Worm (Caenorhabditis elegans): ENCODE data around the gene C17H12.3.

C17H12.3 gene

DNA sequence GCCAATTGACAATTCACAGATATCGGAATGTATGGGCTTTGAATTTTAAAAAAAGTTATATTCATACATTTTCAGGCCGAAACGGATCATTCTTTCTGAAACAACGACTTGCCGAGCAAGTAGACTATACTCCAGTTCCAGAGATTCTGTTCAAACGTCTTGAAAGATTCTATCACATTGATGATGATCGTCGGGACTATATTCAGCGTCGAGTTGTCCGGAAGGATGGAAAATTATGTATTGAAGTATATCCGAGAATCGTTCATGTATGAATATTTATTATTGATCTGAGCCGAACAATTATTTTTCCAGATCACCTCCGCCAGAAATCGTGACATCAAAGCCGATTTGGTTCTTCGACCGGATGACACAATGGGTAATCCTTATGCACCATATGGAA, 37.8 kb downstream of the C17H12.3 start:
- TF ChIP-seq lin-38 (GFP tag; IDR thresholded peaks at IDR 0.05) (no peak), zip-11 (GFP tag; IDR thresholded peaks at IDR 0.05) (no peak), unc-62 (GFP tag; optimal IDR thresholded peaks at IDR 0.05 in 1 of 2) (peak in 1 of 2 experiments; percentile 16), unc-62 (tag; optimal IDR thresholded peaks at IDR 0.05) (no peak), aly-2 (tag; optimal IDR thresholded peaks at IDR 0.05) (no peak), zag-1 (tag; optimal IDR thresholded peaks at IDR 0.05) (no peak), ceh-20 (GFP tag; IDR thresholded peaks at IDR 0.05) (no peak), Y5F2A.4 (GFP tag; optimal IDR thresholded peaks at IDR 0.05) (no peak), aha-1 (tag) (peak; percentile 91), lin-1 (GFP tag; IDR thresholded peaks at IDR 0.05) (no peak), daf-16 (GFP tag; optimal IDR thresholded peaks at IDR 0.05) (no peak), daf-16 (tag; optimal IDR thresholded peaks at IDR 0.05) (no peak), D1046.2 (GFP tag; IDR thresholded peaks at IDR 0.05) (no peak), zip-2 (tag; optimal IDR thresholded peaks at IDR 0.05) (no peak), php-3 (GFP tag; IDR thresholded peaks at IDR 0.05) (no peak)

DNA sequence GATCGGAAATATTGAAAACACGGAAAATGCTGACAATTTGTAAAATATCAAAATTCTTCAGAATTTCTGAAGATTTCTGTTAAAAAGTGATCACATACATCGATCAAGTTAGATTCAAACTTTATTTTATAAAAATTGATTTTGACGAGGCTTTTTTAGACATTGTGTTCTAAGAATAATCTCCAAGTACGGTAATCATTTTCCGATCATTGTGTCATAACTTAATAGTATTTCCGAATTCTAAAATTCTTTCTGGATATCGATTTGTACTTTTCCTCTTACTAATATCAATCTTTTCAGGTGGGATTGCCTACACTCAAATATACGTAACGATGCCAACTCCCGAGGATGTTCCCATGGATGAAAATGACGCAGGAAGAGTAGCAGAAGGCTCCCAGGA, 38.4 kb downstream of the C17H12.3 start, which contains the start of gene usp-4:
Gene usp-4 (plus strand): TSS at position 301 of the 400 bp plus-strand sequence.
- no peak for TF ChIP-seq nhr-41 (GFP tag; IDR thresholded peaks at IDR 0.05)
- TF ChIP-seq tra-1 (GFP tag; IDR thresholded peaks at IDR 0.05): no peak
- TF ChIP-seq nhr-28 (tag; optimal IDR thresholded peaks at IDR 0.05): no peak
- TF ChIP-seq madf-5 (GFP tag; IDR thresholded peaks at IDR 0.05): no peak
- no peak for TF ChIP-seq sdz-12 (GFP tag; optimal IDR thresholded peaks at IDR 0.05)
- no peak for TF ChIP-seq vab-7 (GFP tag; IDR thresholded peaks at IDR 0.05)
- no peak for TF ChIP-seq fos-1 (tag; optimal IDR thresholded peaks at IDR 0.05)
- TF ChIP-seq ceh-44 (GFP tag; IDR thresholded peaks at IDR 0.05): no peak
- no peak for TF ChIP-seq aly-2 (tag; optimal IDR thresholded peaks at IDR 0.05)
- no peak for TF ChIP-seq hif-1 (tag; optimal IDR thresholded peaks at IDR 0.05)
- no peak for TF ChIP-seq zfp-2 (tag; optimal IDR thresholded peaks at IDR 0.05)
- TF ChIP-seq T20F7.1 (GFP tag; optimal IDR thresholded peaks at IDR 0.05): no peak
- TF ChIP-seq unc-39 (tag; optimal IDR thresholded peaks at IDR 0.05): no peak
- TF ChIP-seq daf-19 (GFP tag; conservative IDR thresholded peaks at IDR 0.05): no peak
- TF ChIP-seq ztf-7 (tag; optimal IDR thresholded peaks at IDR 0.05): no peak

DNA sequence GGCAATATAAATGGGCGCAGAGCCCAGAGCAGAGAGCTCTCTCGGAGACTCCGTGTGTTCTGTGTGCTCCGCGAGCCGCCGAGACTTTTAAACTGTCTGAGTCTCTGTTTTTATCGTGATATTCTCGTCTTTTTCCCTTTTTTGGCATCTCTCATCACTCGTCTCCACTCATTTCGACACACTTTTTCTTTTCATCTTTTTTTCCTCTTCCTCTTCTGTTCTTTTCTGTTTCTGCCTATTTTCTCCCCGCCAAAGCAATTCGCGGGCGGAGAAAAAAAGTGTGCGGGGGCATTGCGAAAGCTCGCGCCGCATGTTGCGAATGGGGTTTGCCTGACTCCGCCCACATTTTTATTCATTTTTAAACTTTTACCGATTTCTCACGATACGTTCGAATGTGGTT, 39.1 kb downstream of the C17H12.3 start:
- TF ChIP-seq ceh-44 (GFP tag; IDR thresholded peaks at IDR 0.05) (peak; percentile 83), F37D6.2 (tag; optimal IDR thresholded peaks at IDR 0.05) (peak; percentile 71), mxl-2 (GFP tag; conservative IDR thresholded peaks at IDR 0.05) (no peak), hif-1 (tag; optimal IDR thresholded peaks at IDR 0.05) (peak; percentile 20 to 84), D1046.2 (GFP tag; IDR thresholded peaks at IDR 0.05) (0 out of 2 replicates have a peak, but pooled peaks have one; percentile 53), saeg-2 (GFP tag; IDR thresholded peaks at IDR 0.05) (0 out of 2 replicates have a peak, but pooled peaks have one; percentile 11), spr-3 (GFP tag; optimal IDR thresholded peaks at IDR 0.05) (peak; percentile 34), ceh-32 (tag; optimal IDR thresholded peaks at IDR 0.05; ENCODE audit: poor library complexity) (no peak), T26A8.4 (GFP tag; IDR thresholded peaks at IDR 0.05) (peak; percentile 82), php-3 (GFP tag; IDR thresholded peaks at IDR 0.05) (peak; percentile 45), zip-11 (GFP tag; IDR thresholded peaks at IDR 0.05) (no peak), nhr-102 (tag; optimal IDR thresholded peaks at IDR 0.05) (peak; percentile 81), F26F4.8 (GFP tag; conservative IDR thresholded peaks at IDR 0.05) (0 out of 2 replicates have a peak, but pooled peaks have one; percentile 36), egl-27 (tag; optimal IDR thresholded peaks at IDR 0.05) (no peak), mdl-1 (tag; optimal IDR thresholded peaks at IDR 0.05) (peak; percentile 55 to 62), skn-1 (tag; optimal IDR thresholded peaks at IDR 0.05) (no peak), ZK337.2 (GFP tag; IDR thresholded peaks at IDR 0.05) (0 out of 2 replicates have a peak, but pooled peaks have one; percentile 39), snpc-4 (tag; optimal IDR thresholded peaks at IDR 0.05) (no peak), unc-62 (GFP tag; optimal IDR thresholded peaks at IDR 0.05 in 1 of 2) (peak in 1 of 2 experiments; percentile 86), unc-62 (tag; optimal IDR thresholded peaks at IDR 0.05) (no peak), ZK546.5 (tag; optimal IDR thresholded peaks at IDR 0.05) (no peak), nhr-41 (GFP tag; IDR thresholded peaks at IDR 0.05) (no peak), nhr-6 (tag; optimal IDR thresholded peaks at IDR 0.05) (peak; percentile 94), nhr-11 (tag; optimal IDR thresholded peaks at IDR 0.05) (peak; percentile 84), daf-12 (tag; optimal IDR thresholded peaks at IDR 0.05) (no peak), F44E2.7 (GFP tag; IDR thresholded peaks at IDR 0.05) (0 out of 2 replicates have a peak, but pooled peaks have one; percentile 37), cey-2 (tag; optimal IDR thresholded peaks at IDR 0.05; ENCODE audit: borderline replicate concordance, insufficient read depth) (no peak), nhr-25 (tag; optimal IDR thresholded peaks at IDR 0.05; ENCODE audit: borderline replicate concordance, insufficient read depth) (no peak)
